Fruit fly (Drosophila melanogaster) whole organism, embryonic: ENCODE results near the gene CG31637.
A peak's percentile ranks its signal among the peaks of the same experiment; 100 is the strongest.

ENCODE experiments used
- Awh ChIP-seq: fragments of 200-800 bp; sonication (Bioruptor generic); IDR thresholded peaks from 2 replicates; pipeline ENCODE4, ENCODE4 v1.3.6; 2022; ENCODE audit warnings: missing biosample characterization, missing genetic modification characterization
- B-H2 ChIP-seq: fragments of 200-800 bp; sonication (Bioruptor generic); optimal IDR thresholded peaks from 2 replicates; lab custom pipeline; 2018; ENCODE audit warnings: missing biosample characterization, mild to moderate bottlenecking, missing genetic modification characterization
- CG10431 ChIP-seq: fragments of 200-800 bp; sonication (Bioruptor generic); optimal IDR thresholded peaks from 3 replicates; lab custom pipeline; 2018; ENCODE audit warnings: missing biosample characterization, mild to moderate bottlenecking, missing genetic modification characterization
- CG10462 ChIP-seq: fragments of 200-800 bp; sonication (Bioruptor generic); optimal IDR thresholded peaks from 2 replicates; lab custom pipeline; 2016; ENCODE audit warnings: missing biosample characterization, missing genetic modification characterization
- CG12155 ChIP-seq: fragments of 200-800 bp; sonication (Bioruptor generic); optimal IDR thresholded peaks from 3 replicates; lab custom pipeline; 2016; ENCODE audit warnings: missing biosample characterization, missing genetic modification characterization
- CG12236 ChIP-seq: fragments of 200-800 bp; sonication (Bioruptor generic); optimal IDR thresholded peaks from 2 replicates; lab custom pipeline; 2016; ENCODE audit warnings: missing biosample characterization, missing genetic modification characterization
- CG1233 ChIP-seq: fragments of 200-800 bp; sonication (Bioruptor generic); optimal IDR thresholded peaks from 4 replicates; lab custom pipeline; 2018; ENCODE audit warnings: missing biosample characterization, mild to moderate bottlenecking, missing genetic modification characterization
- CG14014 ChIP-seq: fragments of 200-800 bp; sonication (Bioruptor generic); IDR thresholded peaks from 2 replicates; pipeline ENCODE4 v1.3.6; 2022; ENCODE audit warnings: missing biosample characterization, missing genetic modification characterization
- CG14965 ChIP-seq: fragments of 200-800 bp; sonication (Bioruptor generic); optimal IDR thresholded peaks from 2 replicates; lab custom pipeline; 2016; ENCODE audit warnings: missing biosample characterization, missing genetic modification characterization, borderline replicate concordance
- CG15601 ChIP-seq: fragments of 200-800 bp; sonication (Bioruptor generic); optimal IDR thresholded peaks from 3 replicates; lab custom pipeline; 2019; ENCODE audit warnings: missing biosample characterization, mild to moderate bottlenecking, missing genetic modification characterization, moderate library complexity
- CG2116 ChIP-seq: fragments of 200-800 bp; sonication (Bioruptor generic); optimal IDR thresholded peaks from 3 replicates; lab custom pipeline; 2018; ENCODE audit warnings: missing biosample characterization, mild to moderate bottlenecking, missing genetic modification characterization
- CG2120 ChIP-seq: fragments of 200-800 bp; sonication (Bioruptor generic); optimal IDR thresholded peaks from 3 replicates; lab custom pipeline; 2016; ENCODE audit warnings: missing biosample characterization, missing genetic modification characterization
- CG31441 ChIP-seq: fragments of 200-800 bp; sonication (Bioruptor generic); IDR thresholded peaks from 2 replicates; pipeline ENCODE4 v1.3.6; 2022; ENCODE audit warnings: missing biosample characterization, missing genetic modification characterization
- CG3163 ChIP-seq: fragments of 200-800 bp; sonication (Bioruptor generic); optimal IDR thresholded peaks from 3 replicates; lab custom pipeline; 2016; ENCODE audit warnings: missing biosample characterization, missing genetic modification characterization
- CG4424 ChIP-seq: fragments of 200-800 bp; sonication (Bioruptor generic); optimal IDR thresholded peaks from 3 replicates; lab custom pipeline; 2016; ENCODE audit warnings: missing biosample characterization, missing genetic modification characterization
- CG7271 ChIP-seq: fragments of 200-800 bp; sonication (Bioruptor generic); optimal IDR thresholded peaks from 2 replicates; lab custom pipeline; 2018; ENCODE audit warnings: missing biosample characterization, mild to moderate bottlenecking, missing genetic modification characterization, moderate library complexity
- CG7357 ChIP-seq: fragments of 200-800 bp; sonication (Bioruptor generic); IDR thresholded peaks from 3 replicates; pipeline ENCODE4 v1.3.6; 2022; ENCODE audit warnings: missing biosample characterization, missing genetic modification characterization
- CG7963 ChIP-seq: fragments of 200-800 bp; sonication (Bioruptor generic); IDR thresholded peaks from 3 replicates; pipeline ENCODE4 v1.3.6; 2022; ENCODE audit warnings: missing biosample characterization, missing genetic modification characterization; ENCODE audit not compliant: partially characterized antibody
- CG7987 ChIP-seq: fragments of 200-800 bp; sonication (Bioruptor generic); optimal IDR thresholded peaks from 2 replicates; lab custom pipeline; 2018; ENCODE audit warnings: missing biosample characterization, mild to moderate bottlenecking, missing genetic modification characterization, moderate library complexity
- CG9437 ChIP-seq: fragments of 200-800 bp; sonication (Bioruptor generic); optimal IDR thresholded peaks from 2 replicates; lab custom pipeline; 2018; ENCODE audit warnings: missing biosample characterization, mild to moderate bottlenecking, missing genetic modification characterization
- CoRest ChIP-seq: fragments of 200-800 bp; sonication (Bioruptor generic); optimal IDR thresholded peaks from 3 replicates; lab custom pipeline; 2018; ENCODE audit warnings: missing biosample characterization, mild to moderate bottlenecking, missing genetic modification characterization, moderate library complexity
- ERR ChIP-seq: fragments of 200-800 bp; sonication (Bioruptor generic); optimal IDR thresholded peaks from 2 replicates; lab custom pipeline; 2016; ENCODE audit warnings: missing biosample characterization, missing genetic modification characterization
- Hey ChIP-seq: fragments of 200-800 bp; sonication (Bioruptor generic); optimal IDR thresholded peaks from 3 replicates; lab custom pipeline; 2018; ENCODE audit warnings: missing biosample characterization, mild to moderate bottlenecking, missing genetic modification characterization
- Lhr ChIP-seq: fragments of 200-800 bp; sonication (Bioruptor generic); optimal IDR thresholded peaks from 3 replicates; lab custom pipeline; 2017; ENCODE audit warnings: mild to moderate bottlenecking, missing biosample characterization, missing genetic modification reagents, missing genetic modification characterization
- Lpt ChIP-seq: fragments of >200 bp; optimal IDR thresholded peaks from 2 replicates; lab custom pipeline; 2018; ENCODE audit warnings: missing biosample characterization, missing genetic modification characterization
- NC2α ChIP-seq: fragments of 200-800 bp; sonication (Bioruptor generic); optimal IDR thresholded peaks from 2 replicates; lab custom pipeline; 2016; ENCODE audit warnings: missing biosample characterization, missing genetic modification characterization
- Nf-YB ChIP-seq: fragments of 200-800 bp; sonication (Bioruptor generic); optimal IDR thresholded peaks from 3 replicates; lab custom pipeline; 2019; ENCODE audit warnings: missing biosample characterization, mild to moderate bottlenecking, missing genetic modification characterization, moderate library complexity
- Poxn ChIP-seq: fragments of 200-800 bp; sonication (Bioruptor generic); IDR thresholded peaks from 2 replicates; pipeline ENCODE4 v1.3.6; 2022; ENCODE audit warnings: missing biosample characterization, missing genetic modification characterization
- Stat92E ChIP-seq, 3 experiments: fragments of >200 bp in 2 of 3; fragments of 200-800 bp in 1 of 3; sonication (Bioruptor generic) in 1 of 3; optimal IDR thresholded peaks; 2 replicates each; lab custom pipeline; 2017 to 2019; ENCODE audit warnings: missing biosample characterization in 3 of 3, missing genetic modification characterization in 3 of 3, mild to moderate bottlenecking in 1 of 3, moderate library complexity in 1 of 3
- TFAM ChIP-seq: fragments of 200-800 bp; sonication (Bioruptor generic); optimal IDR thresholded peaks from 2 replicates; lab custom pipeline; 2017; ENCODE audit warnings: missing biosample characterization, missing genetic modification characterization, inconsistent platforms
- Vsx1 ChIP-seq: fragments of 200-800 bp; sonication (Bioruptor generic); optimal IDR thresholded peaks from 2 replicates; lab custom pipeline; 2017; ENCODE audit warnings: missing biosample characterization, mild to moderate bottlenecking, missing genetic modification characterization, missing genetic modification reagents
- amos ChIP-seq: fragments of 200-800 bp; sonication (Bioruptor generic); IDR thresholded peaks from 2 replicates; pipeline ENCODE4 v1.3.6; 2022; ENCODE audit warnings: missing biosample characterization, missing genetic modification characterization; ENCODE audit not compliant: partially characterized antibody
- bcd ChIP-seq: fragments of 200-800 bp; sonication (Bioruptor generic); optimal IDR thresholded peaks from 2 replicates; lab custom pipeline; 2017; ENCODE audit warnings: missing biosample characterization, mild to moderate bottlenecking, missing genetic modification characterization
- bigmax ChIP-seq: fragments of 200-800 bp; sonication (Bioruptor generic); optimal IDR thresholded peaks from 2 replicates; lab custom pipeline; 2018; ENCODE audit warnings: missing biosample characterization, mild to moderate bottlenecking, missing genetic modification characterization
- crol ChIP-seq: fragments of 200-800 bp; sonication (Bioruptor generic); IDR thresholded peaks from 2 replicates; pipeline ENCODE4 v1.3.6; 2022; ENCODE audit warnings: missing biosample characterization, missing genetic modification characterization
- fd64A ChIP-seq: fragments of 200-800 bp; sonication (Bioruptor generic); optimal IDR thresholded peaks from 3 replicates; lab custom pipeline; 2018; ENCODE audit warnings: missing biosample characterization, mild to moderate bottlenecking, missing genetic modification characterization
- grau ChIP-seq: fragments of 200-800 bp; optimal IDR thresholded peaks from 3 replicates; lab custom pipeline; 2019; ENCODE audit warnings: missing biosample characterization, mild to moderate bottlenecking, missing genetic modification characterization, moderate library complexity
- gro ChIP-seq: fragments of 200-800 bp; sonication (Bioruptor generic); optimal IDR thresholded peaks from 2 replicates; lab custom pipeline; 2016; ENCODE audit warnings: missing biosample characterization, missing genetic modification characterization
- gt ChIP-seq: fragments of 200-800 bp; sonication (Bioruptor generic); IDR thresholded peaks from 2 replicates; pipeline ENCODE4 v1.3.6; 2022; ENCODE audit warnings: missing biosample characterization, missing genetic modification characterization
- maf-S ChIP-seq: fragments of 200-800 bp; sonication (Bioruptor generic); optimal IDR thresholded peaks from 2 replicates; lab custom pipeline; 2016; ENCODE audit warnings: missing biosample characterization, missing genetic modification characterization
- pnt ChIP-seq: fragments of 200-800 bp; sonication (Bioruptor generic); optimal IDR thresholded peaks from 3 replicates; lab custom pipeline; 2016; ENCODE audit warnings: missing biosample characterization, missing genetic modification characterization
- pzg ChIP-seq: fragments of 200-800 bp; sonication (Bioruptor generic); optimal IDR thresholded peaks from 3 replicates; lab custom pipeline; 2018; ENCODE audit warnings: missing biosample characterization, mild to moderate bottlenecking, missing genetic modification characterization, moderate library complexity
- run ChIP-seq: fragments of 200-800 bp; sonication (Bioruptor generic); optimal IDR thresholded peaks from 3 replicates; lab custom pipeline; 2018; ENCODE audit warnings: missing biosample characterization, mild to moderate bottlenecking, missing genetic modification characterization
- sima ChIP-seq: fragments of 200-800 bp; sonication (Bioruptor generic); optimal IDR thresholded peaks from 2 replicates; lab custom pipeline; 2016; ENCODE audit warnings: missing biosample characterization, missing genetic modification characterization
- stc ChIP-seq: fragments of 200-800 bp; sonication (Bioruptor generic); IDR thresholded peaks from 2 replicates; pipeline ENCODE4 v1.3.6; 2022; ENCODE audit warnings: missing biosample characterization, missing genetic modification characterization
- stwl ChIP-seq: fragments of 200-800 bp; sonication (Bioruptor generic); optimal IDR thresholded peaks from 3 replicates; lab custom pipeline; 2018; ENCODE audit warnings: missing biosample characterization, mild to moderate bottlenecking, missing genetic modification characterization, moderate library complexity
- toy ChIP-seq: fragments of 200-800 bp; sonication (Bioruptor generic); IDR thresholded peaks from 2 replicates; pipeline ENCODE4 v1.3.6; 2022; ENCODE audit warnings: missing biosample characterization, missing genetic modification characterization
- wdn ChIP-seq: fragments of 200-800 bp; sonication (Bioruptor generic); IDR thresholded peaks from 2 replicates; pipeline ENCODE4 v1.3.6; 2022; ENCODE audit warnings: missing biosample characterization, missing genetic modification characterization

The CG31637 gene

dm6 chr2L:6488676-6489140 is 9.7 kb upstream of the CG31637 start, which contains the start of the genes KFase and epsilonCOP (continued):
- TF ChIP-seq CG7271 (tag; lab: Kevin White, UChicago) (peak; percentile 17), B-H2 (peak; percentile 39), pnt (GFP tag; lab: Kevin White, UChicago) (no peak), CG3163 (GFP tag; lab: Kevin White, UChicago) (peak; percentile 5)

DNA sequence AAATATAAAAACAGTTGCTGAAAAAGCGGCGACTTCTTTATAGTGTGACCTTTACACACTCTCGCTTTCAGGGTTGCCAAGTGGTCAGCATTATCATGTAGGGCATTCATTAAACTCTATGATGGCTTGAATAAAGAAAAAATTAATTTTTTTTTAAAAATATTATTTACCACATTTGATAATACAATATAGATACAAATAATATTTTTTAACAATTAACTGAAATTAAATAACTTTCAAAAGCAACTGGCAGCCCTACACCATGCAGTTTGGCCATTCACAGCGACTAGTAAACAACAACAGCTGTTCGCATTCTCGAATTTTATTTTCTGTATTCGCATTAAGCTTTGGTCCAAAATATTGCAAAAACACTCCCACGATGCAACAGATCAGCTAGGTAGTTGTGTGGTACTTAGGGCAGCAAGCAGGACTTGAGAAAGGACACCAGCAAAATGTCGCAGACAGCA is 7.6 kb upstream of the CG31637 start, which contains the start of the genes Phf5a and CG31638:
Gene Phf5a (minus strand): TSS at position 61 of the 467 bp plus-strand sequence.
Gene CG31638 (plus strand): TSS at position 279 of the 467 bp plus-strand sequence.
- TF ChIP-seq CG7987 (peak; percentile 85), CG12236 (GFP tag; lab: Kevin White, UChicago) (peak; percentile 6), Awh (peak; percentile 95), wdn (peak; percentile 82), grau (peak; percentile 82), CG14965 (GFP tag; lab: Kevin White, UChicago) (no peak), Stat92E (GFP tag; optimal IDR thresholded peaks at IDR 0.05; lab: Kevin White, UChicago) (no peak), maf-S (GFP tag; lab: Kevin White, UChicago) (peak; percentile 61), CG14014 (GFP tag; lab: Robert Waterston, UW) (peak; percentile 92), Hey (tag; lab: Kevin White, UChicago) (no peak), CG2120 (peak; percentile 93), Lpt (GFP tag; lab: Kevin White, UChicago) (no peak), amos (GFP tag; lab: Robert Waterston, UW) (no peak), Nf-YB (GFP tag; lab: Kevin White, UChicago) (peak; percentile 54), crol (GFP tag; lab: Robert Waterston, UW) (peak; percentile 53; the same call in 1 of the 2 replicates), CG31441 (GFP tag; lab: Robert Waterston, UW) (peak; percentile 97), CG7357 (peak; percentile 91), CG10462 (peak; percentile 94), sima (no peak), run (tag; lab: Kevin White, UChicago) (peak; percentile 87), CG9437 (GFP tag; lab: Kevin White, UChicago) (peak; percentile 87), CG10431 (GFP tag; lab: Kevin White, UChicago) (peak; percentile 90), fd64A (GFP tag; lab: Kevin White, UChicago) (peak; percentile 59), ERR (no peak), gt (peak; percentile 93), CG2116 (GFP tag; lab: Kevin White, UChicago) (peak; percentile 78), CG7271 (tag; lab: Kevin White, UChicago) (peak; percentile 95), CG1233 (GFP tag; lab: Kevin White, UChicago) (peak; percentile 95), CG4424 (GFP tag; lab: Kevin White, UChicago) (peak; percentile 97), CG12155 (GFP tag; lab: Kevin White, UChicago) (peak; percentile 76), pzg (peak; percentile 64), NC2α (GFP tag; lab: Kevin White, UChicago) (no peak), CoRest (peak; percentile 90), TFAM (GFP tag; lab: Kevin White, UChicago) (peak; percentile 69), stwl (tag; lab: Kevin White, UChicago) (peak; percentile 99), bigmax (peak; percentile 54), B-H2 (peak; percentile 62), bcd (GFP tag; lab: Kevin White, UChicago) (peak; percentile 86), Poxn (GFP tag; lab: Robert Waterston, UW) (no peak), CG15601 (tag; lab: Kevin White, UChicago) (peak; percentile 68), Lhr (GFP tag; lab: Kevin White, UChicago) (peak; percentile 78), CG7963 (GFP tag; lab: Robert Waterston, UW) (no peak), Vsx1 (GFP tag; lab: Kevin White, UChicago) (peak; percentile 84), stc (GFP tag; lab: Robert Waterston, UW) (peak; percentile 95), toy (GFP tag; lab: Robert Waterston, UW) (peak; percentile 90), gro (GFP tag; lab: Kevin White, UChicago) (no peak)
